Worm (Caenorhabditis elegans) whole organism, L1 larva: ENCODE data around the gene nduf-2.2.
A peak's percentile ranks its signal among the peaks of the same experiment; 100 is the strongest.

Experiments used
- C04F5.9 ChIP-seq: sonication (generic microtip); optimal IDR thresholded peaks from 2 replicates; lab custom pipeline; 2016; ENCODE audit warnings: missing genetic modification characterization, missing compliant biosample characterization
- F16B12.6 ChIP-seq: fragments of 150-350 bp; optimal IDR thresholded peaks from 2 replicates; lab custom pipeline; 2014; ENCODE audit warnings: missing biosample characterization, missing genetic modification characterization
- aha-1 ChIP-seq: fragments of 150-350 bp; optimal IDR thresholded peaks from 2 replicates; lab custom pipeline; 2014; ENCODE audit warnings: missing biosample characterization, missing genetic modification characterization
- aly-2 ChIP-seq: fragments of 150-350 bp; optimal IDR thresholded peaks from 2 replicates; lab custom pipeline; 2014; ENCODE audit warnings: missing biosample characterization, missing genetic modification characterization
- ama-1 ChIP-seq: fragments of 150-350 bp; optimal IDR thresholded peaks from 2 replicates; lab custom pipeline; 2014
- ceh-8 ChIP-seq: fragments of 200-800 bp; sonication (Bioruptor generic); optimal IDR thresholded peaks from 2 replicates; lab custom pipeline; 2018; ENCODE audit warnings: mild to moderate bottlenecking, missing genetic modification characterization, moderate library complexity, missing compliant biosample characterization
- ceh-88 ChIP-seq: fragments of 200-800 bp; sonication (Bioruptor generic); IDR thresholded peaks from 2 replicates; pipeline ENCODE4 v1.3.6; 2022; ENCODE audit warnings: missing genetic modification characterization, missing compliant biosample characterization
- dpl-1 ChIP-seq, 3 experiments: fragments of 150-350 bp in 2 of 3; sonication (generic microtip) in 1 of 3; optimal IDR thresholded peaks; 2 replicates each; lab custom pipeline; 2014 to 2017; ENCODE audit warnings: missing biosample characterization in 3 of 3, missing genetic modification characterization in 3 of 3, missing genetic modification reagents in 3 of 3
- dsc-1 ChIP-seq: sonication (generic microtip); optimal IDR thresholded peaks from 2 replicates; lab custom pipeline; 2016; ENCODE audit warnings: mild to moderate bottlenecking, missing genetic modification characterization, missing compliant biosample characterization
- efl-1 ChIP-seq, 4 experiments: fragments of 150-350 bp; optimal IDR thresholded peaks in 3 of 4; peaks in 1 of 4; 1 replicate in 1 of 4; 2 replicates in 3 of 4; lab custom pipeline; 2014; ENCODE audit warnings: missing biosample characterization in 2 of 4, missing genetic modification characterization in 2 of 4, missing genetic modification reagents in 2 of 4
- efl-3 ChIP-seq: fragments of 200-800 bp; sonication (Bioruptor generic); optimal IDR thresholded peaks from 2 replicates; lab custom pipeline; 2018; ENCODE audit warnings: mild to moderate bottlenecking, missing genetic modification characterization, missing compliant biosample characterization
- egl-27 ChIP-seq, 2 experiments: fragments of 150-350 bp in 1 of 2; sonication (generic microtip); optimal IDR thresholded peaks; 3 replicates each; lab custom pipeline; 2017 to 2018; ENCODE audit warnings: missing biosample characterization in 2 of 2, missing genetic modification characterization in 2 of 2, missing genetic modification reagents in 2 of 2
- elt-2 ChIP-seq: sonication (generic microtip); optimal IDR thresholded peaks from 2 replicates; lab custom pipeline; 2016; ENCODE audit warnings: missing genetic modification characterization, mild to moderate bottlenecking, inconsistent platforms, missing compliant biosample characterization, missing genetic modification reagents
- ets-5 ChIP-seq: fragments of 200-800 bp; sonication (Bioruptor generic); IDR thresholded peaks from 2 replicates; pipeline ENCODE4 v1.3.6; 2022; ENCODE audit warnings: missing genetic modification characterization, missing compliant biosample characterization
- fkh-10 ChIP-seq: sonication (generic microtip); optimal IDR thresholded peaks from 2 replicates; lab custom pipeline; 2017; ENCODE audit warnings: missing biosample characterization, missing genetic modification reagents, missing genetic modification characterization
- fkh-4 ChIP-seq: sonication (generic microtip); optimal IDR thresholded peaks from 2 replicates; lab custom pipeline; 2016; ENCODE audit warnings: missing compliant biosample characterization, missing genetic modification characterization, borderline replicate concordance
- fos-1 ChIP-seq: fragments of 150-350 bp; optimal IDR thresholded peaks from 2 replicates; lab custom pipeline; 2014; ENCODE audit warnings: missing biosample characterization, missing genetic modification characterization
- grh-1 ChIP-seq: fragments of 200-800 bp; sonication (Bioruptor generic); IDR thresholded peaks from 2 replicates; pipeline ENCODE4 v1.3.6; 2022; ENCODE audit warnings: missing genetic modification reagents, missing genetic modification characterization, missing compliant biosample characterization
- hpl-2 ChIP-seq: fragments of 150-350 bp; optimal IDR thresholded peaks from 2 replicates; lab custom pipeline; 2014; ENCODE audit warnings: missing biosample characterization, missing genetic modification reagents, missing genetic modification characterization
- isw-1 ChIP-seq: fragments of 200-800 bp; sonication (Bioruptor generic); IDR thresholded peaks from 2 replicates; pipeline ENCODE4 v1.3.6; 2022; ENCODE audit warnings: missing genetic modification characterization, missing compliant biosample characterization
- lin-13 ChIP-seq: fragments of 150-350 bp; optimal IDR thresholded peaks from 2 replicates; lab custom pipeline; 2014; ENCODE audit warnings: missing biosample characterization, missing genetic modification reagents, missing genetic modification characterization
- lin-14 ChIP-seq: fragments of 200-800 bp; sonication (Bioruptor generic); optimal IDR thresholded peaks from 2 replicates; lab custom pipeline; 2018; ENCODE audit warnings: mild to moderate bottlenecking, missing genetic modification characterization, moderate library complexity, missing compliant biosample characterization
- lin-35 ChIP-seq, 2 experiments: fragments of 150-350 bp; optimal IDR thresholded peaks; 2 replicates each; lab custom pipeline; 2014; ENCODE audit warnings: missing biosample characterization in 2 of 2, missing genetic modification characterization in 2 of 2, missing genetic modification reagents in 2 of 2
- lin-39 ChIP-seq: fragments of 150-350 bp; optimal IDR thresholded peaks from 2 replicates; lab custom pipeline; 2014; ENCODE audit warnings: missing biosample characterization, missing genetic modification reagents, missing genetic modification characterization
- lsy-2 ChIP-seq, 2 experiments: fragments of 150-350 bp; optimal IDR thresholded peaks; 2 replicates each; lab custom pipeline; 2014; ENCODE audit warnings: missing biosample characterization in 2 of 2, missing genetic modification characterization in 2 of 2
- mab-9 ChIP-seq: fragments of 200-800 bp; sonication (Bioruptor generic); IDR thresholded peaks from 2 replicates; pipeline ENCODE4 v1.3.6; 2022; ENCODE audit warnings: missing genetic modification reagents, missing genetic modification characterization, missing compliant biosample characterization
- mdl-1 ChIP-seq, 2 experiments: fragments of 150-350 bp; optimal IDR thresholded peaks; 2 replicates each; lab custom pipeline; 2014 to 2017; ENCODE audit warnings: missing biosample characterization in 2 of 2, missing genetic modification characterization in 2 of 2, inconsistent platforms in 1 of 2
- mef-2 ChIP-seq: fragments of 150-350 bp; optimal IDR thresholded peaks from 2 replicates; lab custom pipeline; 2014; ENCODE audit warnings: missing biosample characterization, missing genetic modification characterization
- nhr-19 ChIP-seq: fragments of 200-800 bp; sonication (Bioruptor generic); conservative IDR thresholded peaks from 2 replicates; pipeline ENCODE4 v1.3.6; 2022; ENCODE audit warnings: missing genetic modification characterization, missing compliant biosample characterization
- nhr-20 ChIP-seq: sonication (generic microtip); optimal IDR thresholded peaks from 2 replicates; lab custom pipeline; 2016; ENCODE audit warnings: mild to moderate bottlenecking, missing genetic modification characterization, missing compliant biosample characterization
- nhr-71 ChIP-seq: sonication (generic microtip); optimal IDR thresholded peaks from 2 replicates; lab custom pipeline; 2016; ENCODE audit warnings: mild to moderate bottlenecking, missing genetic modification characterization, moderate library complexity, missing compliant biosample characterization
- nhr-76 ChIP-seq: sonication (generic microtip); optimal IDR thresholded peaks from 2 replicates; lab custom pipeline; 2017; ENCODE audit warnings: missing biosample characterization, missing genetic modification characterization
- nhr-77 ChIP-seq: fragments of 150-350 bp; optimal IDR thresholded peaks from 2 replicates; lab custom pipeline; 2014; ENCODE audit warnings: missing biosample characterization, missing genetic modification characterization
- nhr-84 ChIP-seq: sonication (generic microtip); optimal IDR thresholded peaks from 2 replicates; lab custom pipeline; 2017; ENCODE audit warnings: missing biosample characterization, missing genetic modification characterization
- nhr-85 ChIP-seq: sonication (generic microtip); peaks from one replicate; lab custom pipeline; 2016; ENCODE audit warnings: missing genetic modification characterization, inconsistent platforms, missing compliant biosample characterization
- pax-3 ChIP-seq: fragments of 200-800 bp; sonication (Bioruptor generic); optimal IDR thresholded peaks from 2 replicates; lab custom pipeline; 2018; ENCODE audit warnings: mild to moderate bottlenecking, missing genetic modification characterization, moderate library complexity, missing compliant biosample characterization
- skn-1 ChIP-seq: fragments of 150-350 bp; optimal IDR thresholded peaks from 2 replicates; lab custom pipeline; 2014; ENCODE audit warnings: missing biosample characterization, missing genetic modification characterization
- snpc-4 ChIP-seq: fragments of 150-350 bp; optimal IDR thresholded peaks from 2 replicates; lab custom pipeline; 2014; ENCODE audit warnings: missing biosample characterization, missing genetic modification characterization
- snu-23 ChIP-seq: sonication (generic microtip); optimal IDR thresholded peaks from 2 replicates; lab custom pipeline; 2016; ENCODE audit warnings: missing genetic modification characterization, missing compliant biosample characterization
- sptf-1 ChIP-seq: fragments of 150-350 bp; optimal IDR thresholded peaks from 2 replicates; lab custom pipeline; 2014; ENCODE audit warnings: missing biosample characterization, missing genetic modification characterization
- unc-130 ChIP-seq: fragments of 150-350 bp; optimal IDR thresholded peaks from 2 replicates; lab custom pipeline; 2017; ENCODE audit warnings: missing biosample characterization, missing genetic modification characterization, inconsistent platforms
- unc-30 ChIP-seq: sonication (generic microtip); optimal IDR thresholded peaks from 2 replicates; lab custom pipeline; 2017; ENCODE audit warnings: missing biosample characterization, missing genetic modification characterization
- unc-62 ChIP-seq: fragments of 150-350 bp; optimal IDR thresholded peaks from 2 replicates; lab custom pipeline; 2014; ENCODE audit warnings: missing biosample characterization, missing genetic modification reagents, missing genetic modification characterization
- zip-4 ChIP-seq: fragments of 200-800 bp; sonication (Bioruptor generic); optimal IDR thresholded peaks from 2 replicates; lab custom pipeline; 2018; ENCODE audit warnings: mild to moderate bottlenecking, missing genetic modification characterization, moderate library complexity, missing compliant biosample characterization
- ztf-4 ChIP-seq: fragments of 150-350 bp; optimal IDR thresholded peaks from 2 replicates; lab custom pipeline; 2014; ENCODE audit warnings: missing biosample characterization, missing genetic modification characterization

The nduf-2.2 gene

DNA sequence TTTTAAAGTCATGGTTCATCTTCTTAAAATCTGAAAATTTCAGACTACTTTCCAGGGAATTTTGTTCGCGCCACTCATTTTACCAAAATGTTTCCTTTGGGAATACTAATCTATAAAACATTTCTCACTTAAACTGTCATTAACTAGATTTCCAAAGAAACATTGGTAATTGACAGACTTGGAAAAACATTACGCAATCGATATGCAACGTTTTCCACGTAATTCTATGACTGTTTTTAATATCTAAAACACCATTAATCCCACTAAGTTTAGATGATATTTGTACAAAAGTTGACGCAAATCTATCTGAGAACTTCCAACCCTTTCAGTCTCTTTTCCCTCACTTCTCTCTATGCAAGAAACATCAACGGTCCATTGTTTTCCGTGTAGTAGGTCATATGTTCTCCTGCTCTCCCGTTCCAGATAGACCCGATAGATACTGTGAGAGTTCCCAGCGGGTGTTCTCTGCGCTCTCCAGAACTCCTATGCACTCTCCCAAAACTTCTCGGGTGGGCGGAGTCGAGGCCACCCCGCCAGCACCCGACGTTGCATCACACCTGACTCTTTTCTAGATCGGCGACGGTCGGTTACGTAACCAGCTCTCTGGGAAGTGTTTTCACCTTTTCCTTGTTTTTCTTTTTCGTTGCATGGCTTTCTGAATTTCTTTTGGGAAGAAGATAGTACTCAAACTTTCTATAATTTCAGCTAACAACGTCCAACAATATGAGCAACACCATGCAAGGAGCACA, 13.4 kb downstream of the nduf-2.2 start, which contains the start of gene zip-8:
zip-8 (plus strand) TSS at position 700 of the 749 bp plus-strand sequence.
- no peak for TF ChIP-seq nhr-76 (tag; lab: Kevin White, UChicago)
- no peak for TF ChIP-seq isw-1 (GFP tag; lab: Robert Waterston, UW)
- TF ChIP-seq aha-1 = no peak
- TF ChIP-seq sptf-1 (tag; lab: Kevin White, UChicago) = no peak
- TF ChIP-seq grh-1 = no peak
- TF ChIP-seq mdl-1 (tag; optimal IDR thresholded peaks at IDR 0.05; lab: Kevin White, UChicago) = no peak
- TF ChIP-seq egl-27 (tag; optimal IDR thresholded peaks at IDR 0.05; lab: Kevin White, UChicago) = no peak
- no peak for TF ChIP-seq fkh-4 (tag; lab: Kevin White, UChicago)
- no peak for TF ChIP-seq fos-1 (tag; lab: Kevin White, UChicago)
- no peak for TF ChIP-seq mef-2
- TF ChIP-seq aly-2 (tag; lab: Kevin White, UChicago) = no peak
- no peak for TF ChIP-seq snu-23 (GFP tag; lab: Kevin White, UChicago)
- TF ChIP-seq unc-130 (tag; lab: Kevin White, UChicago) = no peak
- TF ChIP-seq ztf-4 = no peak
- no peak for TF ChIP-seq elt-2 (tag; lab: Kevin White, UChicago)
- TF ChIP-seq snpc-4 (tag; lab: Kevin White, UChicago) = no peak
- TF ChIP-seq pax-3 = no peak
- no peak for TF ChIP-seq ceh-88 (GFP tag; lab: Robert Waterston, UW)
- TF ChIP-seq nhr-20 (tag; lab: Kevin White, UChicago) = no peak
- TF ChIP-seq, all 84 proteins: peak for 0

DNA sequence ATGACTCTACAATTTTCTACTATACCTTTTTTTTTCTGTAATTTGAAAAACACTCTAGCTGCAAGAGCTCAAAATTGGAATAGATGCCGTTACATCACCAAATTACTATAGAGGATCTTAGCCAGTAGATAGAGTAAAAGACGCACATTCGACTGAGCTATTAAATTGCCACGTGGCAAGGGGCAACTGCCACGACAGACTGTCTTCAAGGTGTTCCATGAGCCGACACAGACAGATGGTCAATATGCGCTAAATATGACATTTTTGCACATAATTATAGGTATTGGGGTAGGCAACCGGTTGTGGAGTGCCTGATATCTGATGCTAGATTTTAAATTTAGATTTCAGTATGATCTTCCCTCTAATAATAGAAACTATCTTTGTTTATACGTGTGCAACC, 14.4 kb downstream of the nduf-2.2 start:
- no peak for TF ChIP-seq snpc-4 (tag; lab: Kevin White, UChicago)
- TF ChIP-seq ceh-88 (GFP tag; lab: Robert Waterston, UW) = no peak
- no peak for TF ChIP-seq hpl-2 (GFP tag; lab: Kevin White, UChicago)
- TF ChIP-seq unc-30 = no peak
- no peak for TF ChIP-seq C04F5.9
- no peak for TF ChIP-seq nhr-84 (tag; lab: Kevin White, UChicago)
- no peak for TF ChIP-seq nhr-85 (tag; lab: Kevin White, UChicago)
- TF ChIP-seq ets-5 (GFP tag; lab: Robert Waterston, UW) = no peak
- TF ChIP-seq dsc-1 (tag; lab: Kevin White, UChicago) = no peak
- no peak for TF ChIP-seq ztf-4
- TF ChIP-seq pax-3 = no peak
- TF ChIP-seq mab-9 (GFP tag; lab: Robert Waterston, UW) = no peak
- TF ChIP-seq dpl-1 (GFP tag; optimal IDR thresholded peaks at IDR 0.05; lab: Kevin White, UChicago) = no peak
- TF ChIP-seq nhr-71 (tag; lab: Kevin White, UChicago) = no peak
- no peak for TF ChIP-seq lin-14 (GFP tag; lab: Kevin White, UChicago)
- TF ChIP-seq isw-1 (GFP tag; lab: Robert Waterston, UW) = no peak
- TF ChIP-seq egl-27 (tag; optimal IDR thresholded peaks at IDR 0.05; lab: Kevin White, UChicago) = no peak
- no peak for TF ChIP-seq zip-4 (GFP tag; lab: Kevin White, UChicago)
- TF ChIP-seq, all 84 proteins: peak for 0

DNA sequence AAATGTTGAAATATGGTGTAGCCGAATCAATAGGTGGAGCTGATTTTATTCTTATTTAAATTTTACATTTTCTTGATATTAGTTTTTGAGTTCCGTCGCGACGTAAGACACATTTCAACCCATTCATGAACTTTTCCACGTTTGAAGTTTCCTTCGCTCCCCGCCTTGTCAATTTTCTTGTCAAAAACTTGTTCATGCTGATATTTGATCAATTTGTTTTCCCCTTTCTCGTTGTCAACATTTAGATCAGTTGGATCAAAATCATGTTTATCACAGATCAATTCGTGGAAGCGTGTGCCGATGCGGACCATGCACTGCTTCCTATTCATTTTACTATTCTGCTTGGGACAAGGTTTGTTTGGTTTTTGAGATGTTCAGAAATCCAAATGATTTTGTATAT, 17.9 kb downstream of the nduf-2.2 start, which contains the start of gene chtb-2:
chtb-2 (plus strand) TSS at position 301 of the 400 bp plus-strand sequence.
- TF ChIP-seq lin-39 (tag; lab: Kevin White, UChicago) (no peak), mab-9 (GFP tag; lab: Robert Waterston, UW) (no peak)
- TF ChIP-seq, all 84 proteins: peak for 0

DNA sequence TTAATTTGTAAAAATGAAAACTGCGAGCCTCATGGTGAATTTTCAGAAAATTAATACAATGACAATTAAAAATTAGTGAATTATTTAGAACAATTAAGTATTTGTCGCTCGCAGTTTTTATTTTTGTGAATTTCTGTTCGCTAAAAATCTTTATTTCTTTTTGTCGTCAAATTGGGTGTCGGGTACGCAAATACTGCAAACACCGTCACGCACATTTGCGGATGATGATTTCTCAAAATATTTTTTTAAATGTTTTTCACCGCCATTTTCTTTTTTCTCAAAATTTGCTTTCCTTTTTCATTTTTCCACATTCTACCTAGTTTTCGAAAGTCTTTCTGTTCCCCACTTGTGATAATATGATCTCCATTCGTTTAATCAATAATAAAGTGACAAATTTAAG, 23.9 kb downstream of the nduf-2.2 start:
- TF ChIP-seq ceh-8 = no peak
- peak; percentile 66 to 74 (median 72) for TF ChIP-seq dpl-1 (GFP tag; optimal IDR thresholded peaks at IDR 0.05; lab: Kevin White, UChicago)
- no peak for TF ChIP-seq fkh-4 (tag; lab: Kevin White, UChicago)
- no peak for TF ChIP-seq nhr-84 (tag; lab: Kevin White, UChicago)
- TF ChIP-seq lin-35 (GFP tag; optimal IDR thresholded peaks at IDR 0.05; lab: Kevin White, UChicago) = peak; percentile 54 to 64
- TF ChIP-seq efl-3 = no peak
- peak; percentile 95 for TF ChIP-seq F16B12.6 (tag; lab: Kevin White, UChicago)
- no peak for TF ChIP-seq unc-62 (GFP tag; lab: Kevin White, UChicago)
- TF ChIP-seq efl-1 (optimal IDR thresholded peaks at IDR 0.05; lab: Kevin White, UChicago) = peak; percentile 64 to 77
- TF ChIP-seq efl-1 (GFP tag; optimal IDR thresholded peaks at IDR 0.05 in 1 of 2; lab: Kevin White, UChicago) = peak; percentile 72 to 96
- TF ChIP-seq lin-13 (GFP tag; lab: Kevin White, UChicago) = peak; percentile 16
- peak; percentile 72 to 76 for TF ChIP-seq lsy-2 (tag; optimal IDR thresholded peaks at IDR 0.05; lab: Kevin White, UChicago)
- peak; percentile 16 for TF ChIP-seq snpc-4 (tag; lab: Kevin White, UChicago)
- TF ChIP-seq fkh-10 (GFP tag; lab: Kevin White, UChicago) = no peak
- no peak for TF ChIP-seq ztf-4
- no peak for TF ChIP-seq lin-14 (GFP tag; lab: Kevin White, UChicago)
- TF ChIP-seq nhr-19 = peak; percentile 55
- no peak for TF ChIP-seq unc-130 (tag; lab: Kevin White, UChicago)
- TF ChIP-seq skn-1 (tag; lab: Kevin White, UChicago) = peak; percentile 98
- TF ChIP-seq nhr-77 (tag; lab: Kevin White, UChicago) = no peak
- TF ChIP-seq ama-1 (lab: Kevin White, UChicago) = no peak
